Worm (Caenorhabditis elegans) whole organism, L3 larva: Measurements from ENCODE around the gene ipla-3.
A peak's percentile ranks its signal among the peaks of the same experiment; 100 is the strongest.

Experiments
- ZK546.5 ChIP-seq: sonication (generic microtip); optimal IDR thresholded peaks from 2 replicates; lab custom pipeline; 2017; ENCODE audit warnings: missing biosample characterization, missing genetic modification characterization
- aly-2 ChIP-seq: fragments of 150-350 bp; optimal IDR thresholded peaks from 2 replicates; lab custom pipeline; 2014; ENCODE audit warnings: missing biosample characterization, missing genetic modification characterization
- ama-1 ChIP-seq: fragments of 150-350 bp; optimal IDR thresholded peaks from 2 replicates; lab custom pipeline; 2018
- ceh-16 ChIP-seq: sonication (generic microtip); optimal IDR thresholded peaks from 2 replicates; lab custom pipeline; 2017; ENCODE audit warnings: missing biosample characterization, missing genetic modification characterization
- ceh-28 ChIP-seq: fragments of 150-350 bp; optimal IDR thresholded peaks from 2 replicates; lab custom pipeline; 2014; ENCODE audit warnings: missing biosample characterization, missing genetic modification reagents, missing genetic modification characterization
- ceh-9 ChIP-seq: sonication (generic microtip); optimal IDR thresholded peaks from 2 replicates; lab custom pipeline; 2018; ENCODE audit warnings: missing biosample characterization, missing genetic modification characterization
- daf-12 ChIP-seq: fragments of 150-350 bp; optimal IDR thresholded peaks from 2 replicates; lab custom pipeline; 2014; ENCODE audit warnings: missing biosample characterization, missing genetic modification reagents, missing genetic modification characterization
- egl-27 ChIP-seq: sonication (generic microtip); optimal IDR thresholded peaks from 4 replicates; lab custom pipeline; 2017; ENCODE audit warnings: missing biosample characterization, missing genetic modification reagents, missing genetic modification characterization
- egl-5 ChIP-seq: fragments of 150-350 bp; optimal IDR thresholded peaks from 2 replicates; lab custom pipeline; 2017; ENCODE audit warnings: missing biosample characterization, missing genetic modification reagents, missing genetic modification characterization, inconsistent platforms
- elt-1 ChIP-seq: fragments of 150-350 bp; optimal IDR thresholded peaks from 2 replicates; lab custom pipeline; 2014; ENCODE audit warnings: missing biosample characterization, missing genetic modification characterization
- elt-2 ChIP-seq: sonication (generic microtip); optimal IDR thresholded peaks from 2 replicates; lab custom pipeline; 2016; ENCODE audit warnings: missing genetic modification reagents, mild to moderate bottlenecking, missing genetic modification characterization, missing compliant biosample characterization
- elt-3 ChIP-seq, 3 experiments: fragments of 150-350 bp in 1 of 3; sonication (generic microtip) in 2 of 3; optimal IDR thresholded peaks; 2 replicates in 2 of 3; 4 replicates in 1 of 3; lab custom pipeline; 2014 to 2017; ENCODE audit warnings: missing biosample characterization in 3 of 3, missing genetic modification characterization in 3 of 3
- eor-1 ChIP-seq, 2 experiments: fragments of 150-350 bp; optimal IDR thresholded peaks; 2 replicates each; lab custom pipeline; 2014 to 2018; ENCODE audit warnings: missing biosample characterization in 2 of 2, missing genetic modification characterization in 2 of 2
- fkh-10 ChIP-seq: sonication (generic microtip); optimal IDR thresholded peaks from 2 replicates; lab custom pipeline; 2017; ENCODE audit warnings: missing biosample characterization, missing genetic modification reagents, missing genetic modification characterization
- fkh-2 ChIP-seq: fragments of 150-350 bp; optimal IDR thresholded peaks from 2 replicates; lab custom pipeline; 2014; ENCODE audit warnings: missing biosample characterization, missing genetic modification reagents, missing genetic modification characterization
- fos-1 ChIP-seq: fragments of 150-350 bp; optimal IDR thresholded peaks from 2 replicates; lab custom pipeline; 2014; ENCODE audit warnings: missing biosample characterization, missing genetic modification characterization
- hmg-11 ChIP-seq: sonication (generic microtip); optimal IDR thresholded peaks from 2 replicates; lab custom pipeline; 2016; ENCODE audit warnings: missing genetic modification characterization, missing compliant biosample characterization
- jun-1 ChIP-seq: fragments of 150-350 bp; optimal IDR thresholded peaks from 2 replicates; lab custom pipeline; 2014; ENCODE audit warnings: missing biosample characterization, missing genetic modification reagents, missing genetic modification characterization
- lin-15B ChIP-seq: fragments of 150-350 bp; optimal IDR thresholded peaks from 2 replicates; lab custom pipeline; 2014; ENCODE audit warnings: missing biosample characterization, missing genetic modification characterization
- lin-39 ChIP-seq: fragments of 150-350 bp; optimal IDR thresholded peaks from 2 replicates; lab custom pipeline; 2018; ENCODE audit warnings: missing biosample characterization, missing genetic modification reagents, missing genetic modification characterization
- lsy-12 ChIP-seq: sonication (generic microtip); optimal IDR thresholded peaks from 2 replicates; lab custom pipeline; 2016; ENCODE audit warnings: mild to moderate bottlenecking, missing genetic modification characterization, missing compliant biosample characterization
- mdl-1 ChIP-seq: fragments of 150-350 bp; optimal IDR thresholded peaks from 2 replicates; lab custom pipeline; 2014; ENCODE audit warnings: missing biosample characterization, missing genetic modification characterization
- mml-1 ChIP-seq: fragments of 150-350 bp; sonication (generic microtip); optimal IDR thresholded peaks from 3 replicates; lab custom pipeline; 2014; ENCODE audit warnings: missing biosample characterization, missing genetic modification characterization
- nfya-1 ChIP-seq: sonication (generic microtip); optimal IDR thresholded peaks from 2 replicates; lab custom pipeline; 2017; ENCODE audit warnings: missing genetic modification characterization, mild to moderate bottlenecking, missing compliant biosample characterization, antibody characterized with exemption, moderate library complexity; ENCODE audit not compliant: insufficient read depth
- nhr-12 ChIP-seq: fragments of 150-350 bp; optimal IDR thresholded peaks from 2 replicates; lab custom pipeline; 2014; ENCODE audit warnings: missing biosample characterization, missing genetic modification characterization
- nhr-23 ChIP-seq: fragments of 150-350 bp; optimal IDR thresholded peaks from 2 replicates; lab custom pipeline; 2014; ENCODE audit warnings: missing biosample characterization, missing genetic modification reagents, missing genetic modification characterization
- nhr-237 ChIP-seq: fragments of 150-350 bp; optimal IDR thresholded peaks from 2 replicates; lab custom pipeline; 2014; ENCODE audit warnings: missing biosample characterization, missing genetic modification characterization
- nhr-28 ChIP-seq: fragments of 150-350 bp; optimal IDR thresholded peaks from 2 replicates; lab custom pipeline; 2014; ENCODE audit warnings: missing biosample characterization, missing genetic modification characterization
- nhr-67 ChIP-seq: fragments of 150-350 bp; optimal IDR thresholded peaks from 2 replicates; lab custom pipeline; 2014; ENCODE audit warnings: missing biosample characterization, missing genetic modification characterization
- nhr-76 ChIP-seq: fragments of 150-350 bp; sonication (generic microtip); optimal IDR thresholded peaks from 5 replicates; lab custom pipeline; 2014; ENCODE audit warnings: missing biosample characterization, missing genetic modification characterization
- nhr-77 ChIP-seq: fragments of 150-350 bp; optimal IDR thresholded peaks from 2 replicates; lab custom pipeline; 2014; ENCODE audit warnings: missing biosample characterization, missing genetic modification characterization
- pha-4 ChIP-seq: fragments of 150-350 bp; optimal IDR thresholded peaks from 2 replicates; lab custom pipeline; 2014; ENCODE audit warnings: missing biosample characterization, missing genetic modification reagents, missing genetic modification characterization
- pqm-1 ChIP-seq: fragments of 150-350 bp; optimal IDR thresholded peaks from 2 replicates; lab custom pipeline; 2017; ENCODE audit warnings: missing biosample characterization, missing genetic modification characterization, inconsistent platforms
- skn-1 ChIP-seq: fragments of 150-350 bp; optimal IDR thresholded peaks from 2 replicates; lab custom pipeline; 2014; ENCODE audit warnings: missing biosample characterization, missing genetic modification characterization
- snpc-4 ChIP-seq: fragments of 150-350 bp; optimal IDR thresholded peaks from 2 replicates; lab custom pipeline; 2014; ENCODE audit warnings: missing biosample characterization, missing genetic modification characterization
- tbx-2 ChIP-seq: sonication (generic microtip); optimal IDR thresholded peaks from 2 replicates; lab custom pipeline; 2016; ENCODE audit warnings: mild to moderate bottlenecking, missing genetic modification characterization, missing compliant biosample characterization
- unc-39 ChIP-seq: sonication (generic microtip); optimal IDR thresholded peaks from 4 replicates; lab custom pipeline; 2017; ENCODE audit warnings: missing biosample characterization, missing genetic modification characterization
- unc-62 ChIP-seq: fragments of 150-350 bp; sonication (generic microtip); optimal IDR thresholded peaks from 4 replicates; lab custom pipeline; 2014; ENCODE audit warnings: missing biosample characterization, missing genetic modification reagents, missing genetic modification characterization
- zag-1 ChIP-seq: fragments of 150-350 bp; optimal IDR thresholded peaks from 2 replicates; lab custom pipeline; 2014; ENCODE audit warnings: missing biosample characterization, missing genetic modification characterization
- ztf-4 ChIP-seq: fragments of 150-350 bp; optimal IDR thresholded peaks from 2 replicates; lab custom pipeline; 2014; ENCODE audit warnings: missing biosample characterization, missing genetic modification characterization

Gene ipla-3

ce11 chrV:20698837-20699236 lies 30.2 kb downstream of the ipla-3 start:
- TF ChIP-seq snpc-4: peak; percentile 78
- TF ChIP-seq, all 47 proteins: peak for 1; not testable (repeated sequence) for 46

- no peak for TF ChIP-seq nhr-237 (tag; lab: Kevin White, UChicago)
- no peak for TF ChIP-seq mdl-1 (tag; lab: Kevin White, UChicago)
- TF ChIP-seq lin-15B (tag; lab: Kevin White, UChicago): no peak
- TF ChIP-seq skn-1: no peak
- TF ChIP-seq nhr-67: no peak
- no peak for TF ChIP-seq pqm-1 (tag; lab: Kevin White, UChicago)
- TF ChIP-seq pha-4 (tag; lab: Kevin White, UChicago): no peak
- TF ChIP-seq ceh-16 (tag; lab: Kevin White, UChicago): no peak
- no peak for TF ChIP-seq elt-2
- no peak for TF ChIP-seq elt-3 (tag; optimal IDR thresholded peaks at IDR 0.05; lab: Kevin White, UChicago)
- TF ChIP-seq ztf-4: no peak
- no peak for TF ChIP-seq jun-1 (tag; lab: Kevin White, UChicago)
- no peak for TF ChIP-seq nhr-12 (tag; lab: Kevin White, UChicago)
- no peak for TF ChIP-seq unc-39 (tag; lab: Kevin White, UChicago)
- TF ChIP-seq eor-1 (tag; optimal IDR thresholded peaks at IDR 0.05; lab: Kevin White, UChicago): no peak
- TF ChIP-seq fkh-10 (GFP tag; lab: Kevin White, UChicago): no peak
- TF ChIP-seq, all 47 proteins: peak for 0
Observed at ce11 chrV:20698266-20698665, 30.8 kb downstream of the ipla-3 start, which contains the start of gene F53F8.7. TSS of gene F53F8.7 (minus strand) at chrV:20698366.

- TF ChIP-seq ztf-4 (peak; percentile 38), egl-5 (no peak), fkh-2 (no peak), hmg-11 (tag; lab: Kevin White, UChicago) (peak; percentile 72), ama-1 (lab: Kevin White, UChicago) (no peak), elt-2 (peak; percentile 13), unc-39 (tag; lab: Kevin White, UChicago) (no peak), ZK546.5 (no peak), nhr-76 (tag; lab: Kevin White, UChicago) (no peak), fkh-10 (GFP tag; lab: Kevin White, UChicago) (no peak), nhr-28 (tag; lab: Kevin White, UChicago) (no peak), ceh-9 (no peak), zag-1 (tag; lab: Kevin White, UChicago) (no peak), egl-27 (no peak), tbx-2 (tag; lab: Kevin White, UChicago) (peak; percentile 40), pqm-1 (tag; lab: Kevin White, UChicago) (no peak), unc-62 (GFP tag; lab: Kevin White, UChicago) (no peak), ceh-28 (no peak), aly-2 (tag; lab: Kevin White, UChicago) (no peak), pha-4 (tag; lab: Kevin White, UChicago) (no peak), lsy-12 (peak; percentile 37), daf-12 (tag; lab: Kevin White, UChicago) (no peak), fos-1 (tag; lab: Kevin White, UChicago) (no peak), mml-1 (tag; lab: Kevin White, UChicago) (no peak), nhr-77 (tag; lab: Kevin White, UChicago) (no peak), snpc-4 (no peak), lin-15B (tag; lab: Kevin White, UChicago) (peak; percentile 25), elt-1 (tag; lab: Kevin White, UChicago) (no peak), nhr-23 (peak; percentile 36), nhr-67 (no peak), jun-1 (tag; lab: Kevin White, UChicago) (peak; percentile 19), nhr-12 (tag; lab: Kevin White, UChicago) (no peak), lin-39 (tag; lab: Kevin White, UChicago) (no peak), nfya-1 (tag; lab: Kevin White, UChicago) (peak; percentile 37), skn-1 (no peak)
Observed at ce11 chrV:20693968-20694367, 35.1 kb downstream of the ipla-3 start.
